Worm (Caenorhabditis elegans) whole organism, L4 larva: ENCODE data around the gene Y37E11AL.1.
A peak's percentile ranks its signal among the peaks of the same experiment; 100 is the strongest.

Experiments
- D1046.2 ChIP-seq: fragments of 200-800 bp; sonication (Bioruptor generic); IDR thresholded peaks from 2 replicates; pipeline ENCODE4 v1.3.6; 2022; ENCODE audit warnings: missing genetic modification characterization, missing compliant biosample characterization
- F26F4.8 ChIP-seq: fragments of 200-800 bp; sonication (Bioruptor generic); conservative IDR thresholded peaks from 2 replicates; pipeline ENCODE4 v1.3.6; 2022; ENCODE audit warnings: missing genetic modification characterization, missing compliant biosample characterization
- T20F7.1 ChIP-seq: fragments of 200-800 bp; sonication (Bioruptor generic); optimal IDR thresholded peaks from 2 replicates; lab custom pipeline; 2018; ENCODE audit warnings: mild to moderate bottlenecking, missing genetic modification characterization, missing compliant biosample characterization
- T26A8.4 ChIP-seq: fragments of 200-800 bp; sonication (Bioruptor generic); IDR thresholded peaks from 2 replicates; pipeline ENCODE4 v1.3.6; 2022; ENCODE audit warnings: missing genetic modification characterization, missing compliant biosample characterization
- Y105C5A.15 ChIP-seq: fragments of 200-800 bp; sonication (Bioruptor generic); IDR thresholded peaks from 2 replicates; pipeline ENCODE4 v1.3.6; 2022; ENCODE audit warnings: missing genetic modification characterization, missing compliant biosample characterization
- Y5F2A.4 ChIP-seq: fragments of 200-800 bp; sonication (Bioruptor generic); optimal IDR thresholded peaks from 2 replicates; lab custom pipeline; 2018; ENCODE audit warnings: mild to moderate bottlenecking, missing genetic modification characterization, missing compliant biosample characterization
- Y75B8A.6 ChIP-seq: fragments of 200-800 bp; sonication (Bioruptor generic); IDR thresholded peaks from 2 replicates; pipeline ENCODE4 v1.3.6; 2022; ENCODE audit warnings: missing genetic modification reagents, missing genetic modification characterization, missing compliant biosample characterization
- aly-2 ChIP-seq: sonication (generic microtip); optimal IDR thresholded peaks from 2 replicates; lab custom pipeline; 2018; ENCODE audit warnings: missing biosample characterization, missing genetic modification characterization
- ceh-44 ChIP-seq: fragments of 200-800 bp; sonication (Bioruptor generic); IDR thresholded peaks from 2 replicates; pipeline ENCODE4 v1.3.6; 2022; ENCODE audit warnings: missing genetic modification reagents, missing genetic modification characterization, missing compliant biosample characterization
- ceh-62 ChIP-seq: sonication (generic microtip); optimal IDR thresholded peaks from 2 replicates; lab custom pipeline; 2017; ENCODE audit warnings: missing biosample characterization, missing genetic modification characterization
- cey-2 ChIP-seq: sonication (generic microtip); optimal IDR thresholded peaks from 3 replicates; lab custom pipeline; 2017; ENCODE audit warnings: missing genetic modification characterization, mild to moderate bottlenecking, missing compliant biosample characterization, antibody characterized with exemption, borderline replicate concordance; ENCODE audit not compliant: insufficient read depth
- daf-12 ChIP-seq: fragments of 150-350 bp; optimal IDR thresholded peaks from 2 replicates; lab custom pipeline; 2014; ENCODE audit warnings: missing biosample characterization, missing genetic modification reagents, missing genetic modification characterization
- dmd-6 ChIP-seq: fragments of 200-800 bp; sonication (Bioruptor generic); IDR thresholded peaks from 2 replicates; pipeline ENCODE4 v1.3.6; 2022; ENCODE audit warnings: missing genetic modification reagents, missing genetic modification characterization, missing compliant biosample characterization
- dmd-8 ChIP-seq: fragments of 200-800 bp; sonication (Bioruptor generic); IDR thresholded peaks from 2 replicates; pipeline ENCODE4 v1.3.6; 2022; ENCODE audit warnings: missing genetic modification characterization, missing compliant biosample characterization
- dmd-9 ChIP-seq: fragments of 200-800 bp; sonication (Bioruptor generic); IDR thresholded peaks from 2 replicates; pipeline ENCODE4 v1.3.6; 2022; ENCODE audit warnings: missing genetic modification reagents, missing genetic modification characterization, missing compliant biosample characterization
- duxl-1 ChIP-seq: sonication (generic microtip); optimal IDR thresholded peaks from 2 replicates; lab custom pipeline; 2016; ENCODE audit warnings: mild to moderate bottlenecking, missing genetic modification characterization, moderate library complexity, missing compliant biosample characterization; ENCODE audit not compliant: poor library complexity
- egl-27 ChIP-seq: sonication (generic microtip); optimal IDR thresholded peaks from 3 replicates; lab custom pipeline; 2017; ENCODE audit warnings: missing biosample characterization, missing genetic modification reagents, missing genetic modification characterization
- fkh-10 ChIP-seq: fragments of 150-350 bp; optimal IDR thresholded peaks from 2 replicates; lab custom pipeline; 2014; ENCODE audit warnings: missing biosample characterization, missing genetic modification reagents, missing genetic modification characterization
- fos-1 ChIP-seq: fragments of 150-350 bp; optimal IDR thresholded peaks from 2 replicates; lab custom pipeline; 2014; ENCODE audit warnings: missing biosample characterization, missing genetic modification characterization
- hif-1 ChIP-seq, 2 experiments: sonication (generic microtip); optimal IDR thresholded peaks; 2 replicates each; lab custom pipeline; 2016 to 2017; ENCODE audit warnings: missing compliant biosample characterization in 2 of 2, missing genetic modification characterization in 2 of 2, missing genetic modification reagents in 2 of 2, missing genotype in 2 of 2, mild to moderate bottlenecking in 1 of 2
- hlh-11 ChIP-seq: fragments of 200-800 bp; sonication (Bioruptor generic); optimal IDR thresholded peaks from 2 replicates; lab custom pipeline; 2018; ENCODE audit warnings: mild to moderate bottlenecking, missing genetic modification characterization, missing compliant biosample characterization
- hmg-1.1 ChIP-seq: fragments of 200-800 bp; sonication (Bioruptor generic); IDR thresholded peaks from 2 replicates; pipeline ENCODE4 v1.3.6; 2022; ENCODE audit warnings: missing genetic modification reagents, missing genetic modification characterization, missing compliant biosample characterization
- lin-15B ChIP-seq: fragments of 150-350 bp; sonication (generic microtip); optimal IDR thresholded peaks from 3 replicates; lab custom pipeline; 2014; ENCODE audit warnings: missing biosample characterization, missing genetic modification characterization
- lin-39 ChIP-seq: fragments of 150-350 bp; optimal IDR thresholded peaks from 2 replicates; lab custom pipeline; 2014; ENCODE audit warnings: missing biosample characterization, missing genetic modification reagents, missing genetic modification characterization
- lsy-2 ChIP-seq, 2 experiments: fragments of 150-350 bp in 1 of 2; sonication (generic microtip) in 1 of 2; optimal IDR thresholded peaks; 2 replicates each; lab custom pipeline; 2014 to 2017; ENCODE audit warnings: missing biosample characterization in 2 of 2, missing genetic modification characterization in 2 of 2
- madf-5 ChIP-seq, 2 experiments: fragments of 200-800 bp; sonication (Bioruptor generic); IDR thresholded peaks; 2 replicates each; pipeline ENCODE4 v1.3.6; 2022; ENCODE audit warnings: missing compliant biosample characterization in 2 of 2, missing genetic modification characterization in 2 of 2
- mes-2 ChIP-seq: sonication (generic microtip); optimal IDR thresholded peaks from 2 replicates; lab custom pipeline; 2016; ENCODE audit warnings: missing genotype, mild to moderate bottlenecking, missing genetic modification characterization, missing compliant biosample characterization; ENCODE audit not compliant: poor library complexity, severe bottlenecking
- nhr-10 ChIP-seq: fragments of 150-350 bp; optimal IDR thresholded peaks from 2 replicates; lab custom pipeline; 2014; ENCODE audit warnings: missing biosample characterization, missing genetic modification characterization
- nhr-28 ChIP-seq: fragments of 150-350 bp; optimal IDR thresholded peaks from 2 replicates; lab custom pipeline; 2014; ENCODE audit warnings: missing biosample characterization, missing genetic modification characterization
- nhr-42 ChIP-seq: fragments of 200-800 bp; sonication (Bioruptor generic); IDR thresholded peaks from 2 replicates; pipeline ENCODE4 v1.3.6; 2022; ENCODE audit warnings: missing genetic modification characterization, missing compliant biosample characterization
- nhr-48 ChIP-seq: sonication (generic microtip); optimal IDR thresholded peaks from 2 replicates; lab custom pipeline; 2016; ENCODE audit warnings: mild to moderate bottlenecking, missing genetic modification characterization, missing compliant biosample characterization
- nhr-6 ChIP-seq: fragments of 150-350 bp; optimal IDR thresholded peaks from 2 replicates; lab custom pipeline; 2014; ENCODE audit warnings: missing biosample characterization, missing genetic modification characterization
- pha-4 ChIP-seq, 2 experiments: fragments of 150-350 bp in 1 of 2; fragments of 200-800 bp in 1 of 2; sonication (Bioruptor generic) in 1 of 2; IDR thresholded peaks in 1 of 2; optimal IDR thresholded peaks in 1 of 2; 2 replicates each; pipeline versions ENCODE4 v1.3.6 to Lab custom; 2014 to 2022; ENCODE audit warnings: missing genetic modification characterization in 2 of 2, missing genetic modification reagents in 2 of 2, missing biosample characterization in 1 of 2, missing compliant biosample characterization in 1 of 2
- php-3 ChIP-seq: fragments of 200-800 bp; sonication (Bioruptor generic); IDR thresholded peaks from 2 replicates; pipeline ENCODE4 v1.3.6; 2022; ENCODE audit warnings: missing genetic modification reagents, missing genetic modification characterization, missing compliant biosample characterization
- set-16 ChIP-seq: fragments of 200-800 bp; sonication (Bioruptor generic); IDR thresholded peaks from 2 replicates; pipeline ENCODE4 v1.3.6; 2022; ENCODE audit warnings: missing genetic modification reagents, missing genetic modification characterization, missing compliant biosample characterization
- skn-1 ChIP-seq: fragments of 150-350 bp; optimal IDR thresholded peaks from 2 replicates; lab custom pipeline; 2014; ENCODE audit warnings: missing biosample characterization, missing genetic modification characterization
- unc-39 ChIP-seq: sonication (generic microtip); optimal IDR thresholded peaks from 2 replicates; lab custom pipeline; 2017; ENCODE audit warnings: missing biosample characterization, missing genetic modification characterization
- unc-62 ChIP-seq, 3 experiments: fragments of 150-350 bp in 1 of 3; sonication (generic microtip); optimal IDR thresholded peaks in 2 of 3; peaks in 1 of 3; 1 replicate in 1 of 3; 2 replicates in 2 of 3; lab custom pipeline; 2014 to 2017; ENCODE audit warnings: missing biosample characterization in 3 of 3, missing genetic modification characterization in 3 of 3, missing genetic modification reagents in 3 of 3, missing genotype in 1 of 3
- ztf-7 ChIP-seq: fragments of 150-350 bp; optimal IDR thresholded peaks from 2 replicates; lab custom pipeline; 2014; ENCODE audit warnings: missing biosample characterization, missing genetic modification characterization

Y37E11AL.1 gene

DNA sequence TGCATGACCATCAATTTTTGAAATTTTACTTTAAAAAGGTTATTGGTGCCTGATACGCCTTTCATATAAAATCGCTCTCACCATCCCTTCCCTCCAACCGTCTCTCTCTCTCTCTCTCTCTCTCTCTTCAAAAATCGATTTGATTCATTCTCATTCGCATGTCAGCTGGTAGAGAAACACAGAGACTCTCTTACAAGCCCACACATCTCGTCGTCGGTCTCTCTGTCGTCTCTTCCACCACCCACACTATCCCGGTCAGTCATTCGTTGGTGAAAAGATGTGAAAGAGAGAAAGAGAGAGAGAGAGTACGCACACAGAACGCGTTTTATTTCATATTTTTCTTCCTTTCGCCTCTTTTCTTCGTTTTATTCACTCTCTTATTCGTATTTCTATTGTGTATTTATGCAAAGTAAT is 33.1 kb downstream of the Y37E11AL.1 start (continued):
- TF ChIP-seq nhr-28 (tag; lab: Kevin White, UChicago) (peak; percentile 86), duxl-1 (tag; lab: Kevin White, UChicago) (no peak), hmg-1.1 (GFP tag; lab: Robert Waterston, UW) (peak; percentile 87), php-3 (GFP tag; lab: Robert Waterston, UW) (no peak; the same call in 1 of the 2 replicates), dmd-9 (no peak), daf-12 (no peak), skn-1 (tag; lab: Kevin White, UChicago) (no peak), fkh-10 (GFP tag; lab: Kevin White, UChicago) (no peak), nhr-10 (tag; lab: Kevin White, UChicago) (peak; percentile 62), egl-27 (no peak), lsy-2 (tag; optimal IDR thresholded peaks at IDR 0.05; lab: Kevin White, UChicago) (peak; percentile 66 to 78), D1046.2 (no peak), T26A8.4 (GFP tag; lab: Robert Waterston, UW) (peak; percentile 52; the same call in 1 of the 2 replicates), Y5F2A.4 (GFP tag; lab: Kevin White, UChicago) (no peak), Y105C5A.15 (GFP tag; lab: Robert Waterston, UW) (no peak)
- TF ChIP-seq, all 104 proteins: peak for 35

DNA sequence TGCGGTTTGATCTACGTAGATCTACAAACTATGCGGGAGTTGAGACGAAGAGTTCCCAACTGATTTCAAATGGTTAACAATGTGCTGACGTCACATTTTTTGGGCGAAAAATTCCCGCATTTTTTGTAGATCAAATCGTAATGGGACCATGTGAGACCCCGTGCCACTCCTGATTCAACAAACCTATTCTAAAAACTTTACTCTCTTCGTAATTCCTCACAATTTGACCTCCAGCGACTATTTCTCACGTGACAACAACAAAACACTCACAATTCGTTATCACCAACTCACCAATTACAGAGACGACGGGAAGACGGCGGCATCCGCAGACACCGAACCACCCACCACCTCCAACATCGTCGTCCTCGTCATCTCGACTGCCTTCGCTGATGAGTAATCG is 34.4 kb downstream of the Y37E11AL.1 start, which contains the start of gene siah-1:
TSS of gene siah-1 (plus strand) at position 301 of the 400 bp plus-strand sequence.
- TF ChIP-seq nhr-10 (tag; lab: Kevin White, UChicago): no peak
- no peak for TF ChIP-seq fos-1 (tag; lab: Kevin White, UChicago)
- TF ChIP-seq madf-5 (GFP tag; IDR thresholded peaks at IDR 0.05; lab: Robert Waterston, UW): no peak
- TF ChIP-seq hmg-1.1 (GFP tag; lab: Robert Waterston, UW): peak; percentile 28; the same call in 1 of the 2 replicates
- TF ChIP-seq mes-2 (tag; lab: Kevin White, UChicago): no peak
- 0 out of 2 replicates have a peak, but pooled peaks have one; percentile 17 for TF ChIP-seq set-16 (GFP tag; lab: Robert Waterston, UW)
- no peak for TF ChIP-seq ceh-62 (tag; lab: Kevin White, UChicago)
- TF ChIP-seq unc-62 (GFP tag; optimal IDR thresholded peaks at IDR 0.05 in 1 of 2; lab: Kevin White, UChicago): peak in 1 of 2 experiments; percentile 55
- no peak for TF ChIP-seq unc-62 (tag; optimal IDR thresholded peaks at IDR 0.05; lab: Kevin White, UChicago)
- no peak for TF ChIP-seq Y105C5A.15 (GFP tag; lab: Robert Waterston, UW)
- TF ChIP-seq hlh-11 (tag; lab: Kevin White, UChicago): peak; percentile 31
- no peak for TF ChIP-seq lin-39 (tag; lab: Kevin White, UChicago)
- no peak for TF ChIP-seq aly-2
- peak; percentile 30 for TF ChIP-seq dmd-6 (GFP tag; lab: Robert Waterston, UW)
- TF ChIP-seq F26F4.8 (GFP tag; lab: Robert Waterston, UW): no peak
- TF ChIP-seq unc-39 (tag; lab: Kevin White, UChicago): no peak
- no peak for TF ChIP-seq nhr-48
- TF ChIP-seq ceh-44: no peak
- TF ChIP-seq dmd-9: no peak
- TF ChIP-seq daf-12: no peak
- TF ChIP-seq hif-1 (tag; optimal IDR thresholded peaks at IDR 0.05; lab: Kevin White, UChicago): no peak
- no peak for TF ChIP-seq pha-4 (GFP tag; IDR thresholded peaks at IDR 0.05; lab: Robert Waterston, UW)
- TF ChIP-seq pha-4 (tag; optimal IDR thresholded peaks at IDR 0.05; lab: Kevin White, UChicago): no peak
- TF ChIP-seq Y75B8A.6 (GFP tag; lab: Robert Waterston, UW): no peak
- TF ChIP-seq, all 104 proteins: peak for 5

DNA sequence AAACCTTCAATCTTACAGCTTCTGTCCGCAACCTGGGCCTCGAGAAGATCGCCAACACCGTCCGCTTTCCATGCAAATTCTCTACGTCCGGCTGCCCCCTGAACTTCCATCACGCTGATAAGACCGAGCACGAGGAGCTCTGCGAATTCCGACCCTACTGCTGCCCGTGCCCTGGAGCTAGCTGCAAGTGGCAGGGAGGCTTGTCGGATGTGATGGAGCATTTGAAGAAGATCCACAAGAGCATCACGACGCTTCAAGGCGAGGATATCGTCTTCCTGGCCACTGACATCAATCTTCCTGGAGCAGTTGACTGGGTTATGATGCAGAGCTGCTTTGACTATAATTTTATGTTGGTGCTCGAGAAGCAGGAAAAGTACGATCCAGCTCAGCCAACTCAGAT is 36.5 kb downstream of the Y37E11AL.1 start:
- peak; percentile 72 for TF ChIP-seq set-16 (GFP tag; lab: Robert Waterston, UW)
- no peak for TF ChIP-seq ztf-7 (tag; lab: Kevin White, UChicago)
- TF ChIP-seq cey-2 (tag; lab: Kevin White, UChicago): no peak
- TF ChIP-seq nhr-42 (GFP tag; lab: Robert Waterston, UW): no peak
- no peak for TF ChIP-seq unc-62 (GFP tag; optimal IDR thresholded peaks at IDR 0.05 in 1 of 2; lab: Kevin White, UChicago)
- TF ChIP-seq unc-62 (tag; optimal IDR thresholded peaks at IDR 0.05; lab: Kevin White, UChicago): no peak
- TF ChIP-seq dmd-8 (GFP tag; lab: Robert Waterston, UW): 0 out of 2 replicates have a peak, but pooled peaks have one; percentile 10
- no peak for TF ChIP-seq T20F7.1 (GFP tag; lab: Kevin White, UChicago)
- TF ChIP-seq nhr-6 (tag; lab: Kevin White, UChicago): no peak
- no peak for TF ChIP-seq lin-15B (tag; lab: Kevin White, UChicago)
